Worm (Caenorhabditis elegans) whole organism, late embryonic: ENCODE measurements around the gene R11F4.1.
A peak's percentile ranks its signal among the peaks of the same experiment; 100 is the strongest.

Experiments
- C08G9.2 ChIP-seq: sonication (generic microtip); optimal IDR thresholded peaks from 2 replicates; lab custom pipeline; 2016; ENCODE audit warnings: mild to moderate bottlenecking, missing genetic modification characterization, moderate library complexity, missing compliant biosample characterization
- C38D4.7 ChIP-seq: fragments of 200-800 bp; sonication (Bioruptor generic); optimal IDR thresholded peaks from 2 replicates; lab custom pipeline; 2018; ENCODE audit warnings: mild to moderate bottlenecking, missing genetic modification characterization, moderate library complexity, missing compliant biosample characterization
- F13H6.1 ChIP-seq: sonication (generic microtip); optimal IDR thresholded peaks from 2 replicates; lab custom pipeline; 2016; ENCODE audit warnings: missing genetic modification characterization, missing compliant biosample characterization
- K02D7.2 ChIP-seq: sonication (generic microtip); optimal IDR thresholded peaks from 2 replicates; lab custom pipeline; 2017; ENCODE audit warnings: mild to moderate bottlenecking, missing genetic modification characterization, missing compliant biosample characterization
- K09A11.1 ChIP-seq: sonication (generic microtip); optimal IDR thresholded peaks from 2 replicates; lab custom pipeline; 2017; ENCODE audit warnings: antibody characterized with exemption, mild to moderate bottlenecking, missing genetic modification characterization, missing compliant biosample characterization; ENCODE audit not compliant: insufficient read depth
- ceh-19 ChIP-seq: fragments of 200-800 bp; sonication (Bioruptor generic); optimal IDR thresholded peaks from 2 replicates; lab custom pipeline; 2018; ENCODE audit warnings: mild to moderate bottlenecking, missing genetic modification characterization, missing compliant biosample characterization
- ceh-31 ChIP-seq: sonication (generic microtip); optimal IDR thresholded peaks from 2 replicates; lab custom pipeline; 2016; ENCODE audit warnings: missing genetic modification characterization, missing compliant biosample characterization
- ceh-34 ChIP-seq: sonication (generic microtip); optimal IDR thresholded peaks from 2 replicates; lab custom pipeline; 2016; ENCODE audit warnings: mild to moderate bottlenecking, missing genetic modification characterization, missing compliant biosample characterization
- ceh-45 ChIP-seq: fragments of 200-800 bp; sonication (Bioruptor generic); IDR thresholded peaks from 2 replicates; pipeline ENCODE4 v1.3.6; 2022; ENCODE audit warnings: missing genetic modification reagents, missing genetic modification characterization, missing compliant biosample characterization
- ceh-6 ChIP-seq: fragments of 200-800 bp; sonication (Bioruptor generic); optimal IDR thresholded peaks from 2 replicates; lab custom pipeline; 2018; ENCODE audit warnings: mild to moderate bottlenecking, missing genetic modification characterization, missing compliant biosample characterization
- ceh-9 ChIP-seq: sonication (generic microtip); optimal IDR thresholded peaks from 2 replicates; lab custom pipeline; 2016; ENCODE audit warnings: mild to moderate bottlenecking, missing genetic modification characterization, inconsistent platforms, missing compliant biosample characterization
- che-1 ChIP-seq: sonication (generic microtip); optimal IDR thresholded peaks from 2 replicates; lab custom pipeline; 2016; ENCODE audit warnings: mild to moderate bottlenecking, missing genetic modification characterization, missing compliant biosample characterization
- elt-2 ChIP-seq: sonication (generic microtip); optimal IDR thresholded peaks from 2 replicates; lab custom pipeline; 2016; ENCODE audit warnings: missing genetic modification reagents, missing genetic modification characterization, missing compliant biosample characterization
- fkh-10 ChIP-seq: fragments of 150-350 bp; optimal IDR thresholded peaks from 2 replicates; lab custom pipeline; 2014; ENCODE audit warnings: missing biosample characterization, missing genetic modification reagents, missing genetic modification characterization
- fkh-6 ChIP-seq: sonication (generic microtip); optimal IDR thresholded peaks from 2 replicates; lab custom pipeline; 2016; ENCODE audit warnings: missing genetic modification characterization, missing compliant biosample characterization
- gmeb-2 ChIP-seq: sonication (generic microtip); optimal IDR thresholded peaks from 2 replicates; lab custom pipeline; 2016; ENCODE audit warnings: missing genetic modification characterization, inconsistent platforms, missing compliant biosample characterization
- hlh-13 ChIP-seq: fragments of 200-800 bp; sonication (Bioruptor generic); optimal IDR thresholded peaks from 2 replicates; lab custom pipeline; 2018; ENCODE audit warnings: mild to moderate bottlenecking, missing genetic modification characterization, missing compliant biosample characterization
- hlh-6 ChIP-seq: sonication (generic microtip); optimal IDR thresholded peaks from 2 replicates; lab custom pipeline; 2016; ENCODE audit warnings: missing genotype, missing genetic modification characterization, missing compliant biosample characterization
- hlh-8 ChIP-seq: sonication (generic microtip); optimal IDR thresholded peaks from 2 replicates; lab custom pipeline; 2016; ENCODE audit warnings: missing genotype, missing genetic modification characterization, missing compliant biosample characterization
- lin-11 ChIP-seq: fragments of 200-800 bp; sonication (Bioruptor generic); optimal IDR thresholded peaks from 2 replicates; lab custom pipeline; 2018; ENCODE audit warnings: mild to moderate bottlenecking, missing genetic modification characterization, missing compliant biosample characterization
- madf-2 ChIP-seq: sonication (generic microtip); optimal IDR thresholded peaks from 2 replicates; lab custom pipeline; 2017; ENCODE audit warnings: missing genetic modification characterization, missing compliant biosample characterization
- mec-3 ChIP-seq: sonication (generic microtip); optimal IDR thresholded peaks from 2 replicates; lab custom pipeline; 2016; ENCODE audit warnings: borderline replicate concordance, missing genetic modification characterization, missing compliant biosample characterization
- npax-4 ChIP-seq: sonication (generic microtip); optimal IDR thresholded peaks from 2 replicates; lab custom pipeline; 2016; ENCODE audit warnings: missing genetic modification characterization, missing compliant biosample characterization
- pat-9 ChIP-seq: fragments of 200-800 bp; sonication (Bioruptor generic); optimal IDR thresholded peaks from 2 replicates; lab custom pipeline; 2018; ENCODE audit warnings: mild to moderate bottlenecking, missing genetic modification characterization, moderate library complexity, missing compliant biosample characterization
- pax-1 ChIP-seq: fragments of 150-350 bp; optimal IDR thresholded peaks from 2 replicates; lab custom pipeline; 2014; ENCODE audit warnings: missing biosample characterization, missing genetic modification characterization
- pha-2 ChIP-seq: sonication (generic microtip); optimal IDR thresholded peaks from 2 replicates; lab custom pipeline; 2017; ENCODE audit warnings: mild to moderate bottlenecking, missing genetic modification characterization, missing compliant biosample characterization
- pha-4 ChIP-seq: fragments of 150-350 bp; optimal IDR thresholded peaks from 2 replicates; lab custom pipeline; 2018; ENCODE audit warnings: missing biosample characterization, missing genetic modification reagents, missing genetic modification characterization
- ref-2 ChIP-seq: sonication (generic microtip); optimal IDR thresholded peaks from 2 replicates; lab custom pipeline; 2016; ENCODE audit warnings: missing genetic modification characterization, missing compliant biosample characterization
- sdc-2 ChIP-seq: sonication (generic microtip); optimal IDR thresholded peaks from 2 replicates; lab custom pipeline; 2016; ENCODE audit warnings: missing genotype, missing genetic modification characterization, missing compliant biosample characterization
- ttx-3 ChIP-seq: sonication (generic microtip); optimal IDR thresholded peaks from 2 replicates; lab custom pipeline; 2016; ENCODE audit warnings: missing genetic modification reagents, missing genetic modification characterization, missing compliant biosample characterization
- unc-42 ChIP-seq: sonication (generic microtip); optimal IDR thresholded peaks from 2 replicates; lab custom pipeline; 2016; ENCODE audit warnings: missing genotype, missing genetic modification characterization, missing compliant biosample characterization
- zip-5 ChIP-seq: sonication (generic microtip); optimal IDR thresholded peaks from 2 replicates; lab custom pipeline; 2016; ENCODE audit warnings: missing genetic modification characterization, missing compliant biosample characterization

The R11F4.1 gene

ce11 chrII:4107196-4107595, 15.5 kb downstream of the R11F4.1 start:
- TF ChIP-seq ref-2 (tag; lab: Kevin White, UChicago), result peak; percentile 19
- no peak for TF ChIP-seq pat-9 (tag; lab: Kevin White, UChicago)
- peak; percentile 42 for TF ChIP-seq unc-42 (tag; lab: Kevin White, UChicago)

- no peak for TF ChIP-seq ceh-45
- no peak for TF ChIP-seq hlh-13 (GFP tag; lab: Kevin White, UChicago)
- TF ChIP-seq pax-1 (tag; lab: Kevin White, UChicago), result no peak
- no peak for TF ChIP-seq ceh-19 (GFP tag; lab: Kevin White, UChicago)
These were observed 26.8 kb downstream of the R11F4.1 start for ce11 chrII:4118508-4118907.

- TF ChIP-seq ceh-9 (no peak), K09A11.1 (tag; lab: Kevin White, UChicago) (no peak)
These were observed 31.2 kb downstream of the R11F4.1 start for ce11 chrII:4122899-4123298.

- no peak for TF ChIP-seq lin-11 (tag; lab: Kevin White, UChicago)
- TF ChIP-seq gmeb-2 (tag; lab: Kevin White, UChicago), result no peak
- TF ChIP-seq pha-4, result no peak
- TF ChIP-seq elt-2 (tag; lab: Kevin White, UChicago), result no peak
- no peak for TF ChIP-seq F13H6.1 (tag; lab: Kevin White, UChicago)
- no peak for TF ChIP-seq ref-2 (tag; lab: Kevin White, UChicago)
- no peak for TF ChIP-seq sdc-2 (tag; lab: Kevin White, UChicago)
- TF ChIP-seq hlh-6 (tag; lab: Kevin White, UChicago), result no peak
- TF ChIP-seq, all 69 proteins: peak for 0
These were observed 33.5 kb downstream of the R11F4.1 start for ce11 chrII:4125239-4125638.

- TF ChIP-seq unc-42 (tag; lab: Kevin White, UChicago) (peak; percentile 89), C08G9.2 (tag; lab: Kevin White, UChicago) (no peak), ceh-31 (peak; percentile 27)
These were observed 37.7 kb downstream of the R11F4.1 start for ce11 chrII:4129450-4129849.

- peak; percentile 80 for TF ChIP-seq ceh-19 (GFP tag; lab: Kevin White, UChicago)
- TF ChIP-seq K02D7.2, result peak; percentile 64
- peak; percentile 52 for TF ChIP-seq ceh-6 (GFP tag; lab: Kevin White, UChicago)
- peak; percentile 39 for TF ChIP-seq gmeb-2 (tag; lab: Kevin White, UChicago)
- peak; percentile 9 for TF ChIP-seq ttx-3 (tag; lab: Kevin White, UChicago)
- peak; percentile 14 for TF ChIP-seq che-1 (tag; lab: Kevin White, UChicago)
- peak; percentile 30 for TF ChIP-seq lin-11 (tag; lab: Kevin White, UChicago)
- peak; percentile 47 for TF ChIP-seq C38D4.7 (GFP tag; lab: Kevin White, UChicago)
- TF ChIP-seq pha-2, result peak; percentile 65
- TF ChIP-seq pat-9 (tag; lab: Kevin White, UChicago), result peak; percentile 22
- TF ChIP-seq, all 69 proteins: peak for 10; not testable (repeated sequence) for 59
These were observed 38.4 kb downstream of the R11F4.1 start for ce11 chrII:4130074-4130663.

ce11 chrII:4133332-4133731, 41.6 kb downstream of the R11F4.1 start:
- TF ChIP-seq npax-4 (tag; lab: Kevin White, UChicago) (no peak), C08G9.2 (tag; lab: Kevin White, UChicago) (no peak), ceh-31 (no peak), ceh-45 (no peak), zip-5 (no peak), madf-2 (tag; lab: Kevin White, UChicago) (no peak), fkh-10 (peak; percentile 69), unc-42 (tag; lab: Kevin White, UChicago) (peak; percentile 95), ceh-34 (tag; lab: Kevin White, UChicago) (no peak), fkh-6 (tag; lab: Kevin White, UChicago) (no peak), hlh-8 (no peak), ceh-19 (GFP tag; lab: Kevin White, UChicago) (no peak), ceh-9 (no peak), mec-3 (tag; lab: Kevin White, UChicago) (no peak)
